Worm (Caenorhabditis elegans) whole organism, late embryonic: ENCODE measurements around the gene srab-10.

ENCODE experiments used
- C08G9.2 ChIP-seq: sonication (generic microtip); optimal IDR thresholded peaks from 2 replicates; lab custom pipeline; 2016; ENCODE audit warnings: mild to moderate bottlenecking, missing genetic modification characterization, moderate library complexity, missing compliant biosample characterization
- ama-1 ChIP-seq: fragments of 150-350 bp; optimal IDR thresholded peaks from 2 replicates; lab custom pipeline; 2014
- ets-4 ChIP-seq: sonication (generic microtip); optimal IDR thresholded peaks from 2 replicates; lab custom pipeline; 2016; ENCODE audit warnings: missing genetic modification characterization, missing compliant biosample characterization
- fkh-10 ChIP-seq: fragments of 150-350 bp; optimal IDR thresholded peaks from 2 replicates; lab custom pipeline; 2014; ENCODE audit warnings: missing biosample characterization, missing genetic modification reagents, missing genetic modification characterization
- hlh-30 ChIP-seq: sonication (generic microtip); optimal IDR thresholded peaks from 2 replicates; lab custom pipeline; 2017; ENCODE audit warnings: antibody characterized with exemption, missing genetic modification characterization, missing compliant biosample characterization; ENCODE audit not compliant: insufficient read depth
- hlh-6 ChIP-seq: sonication (generic microtip); optimal IDR thresholded peaks from 2 replicates; lab custom pipeline; 2016; ENCODE audit warnings: missing genotype, missing genetic modification characterization, missing compliant biosample characterization
- lin-11 ChIP-seq: fragments of 200-800 bp; sonication (Bioruptor generic); optimal IDR thresholded peaks from 2 replicates; lab custom pipeline; 2018; ENCODE audit warnings: mild to moderate bottlenecking, missing genetic modification characterization, missing compliant biosample characterization
- madf-2 ChIP-seq: sonication (generic microtip); optimal IDR thresholded peaks from 2 replicates; lab custom pipeline; 2017; ENCODE audit warnings: missing genetic modification characterization, missing compliant biosample characterization
- pag-3 ChIP-seq: sonication (generic microtip); optimal IDR thresholded peaks from 2 replicates; lab custom pipeline; 2016; ENCODE audit warnings: missing compliant biosample characterization, missing genetic modification characterization, borderline replicate concordance
- pha-4 ChIP-seq: fragments of 150-350 bp; optimal IDR thresholded peaks from 2 replicates; lab custom pipeline; 2018; ENCODE audit warnings: missing biosample characterization, missing genetic modification reagents, missing genetic modification characterization
- pqm-1 ChIP-seq: sonication (generic microtip); optimal IDR thresholded peaks from 2 replicates; lab custom pipeline; 2016; ENCODE audit warnings: missing genetic modification characterization, missing compliant biosample characterization
- pros-1 ChIP-seq: fragments of 150-350 bp; optimal IDR thresholded peaks from 2 replicates; lab custom pipeline; 2014; ENCODE audit warnings: missing biosample characterization, missing genetic modification reagents, missing genetic modification characterization

- TF ChIP-seq ama-1, result no peak
- TF ChIP-seq hlh-6 (tag; lab: Kevin White, UChicago), result no peak
- no peak for TF ChIP-seq madf-2 (tag; lab: Kevin White, UChicago)
- TF ChIP-seq ets-4 (tag; lab: Kevin White, UChicago), result no peak
- TF ChIP-seq fkh-10 (GFP tag; lab: Kevin White, UChicago), result no peak
- TF ChIP-seq C08G9.2 (tag; lab: Kevin White, UChicago), result no peak
- no peak for TF ChIP-seq pros-1
- no peak for TF ChIP-seq hlh-30 (tag; lab: Kevin White, UChicago)
- no peak for TF ChIP-seq pqm-1
- TF ChIP-seq lin-11 (tag; lab: Kevin White, UChicago), result no peak
- TF ChIP-seq pha-4 (tag; lab: Kevin White, UChicago), result no peak
- no peak for TF ChIP-seq pag-3
Observed at ce11 chrV:3188043-3188442, 43.6 kb upstream of the srab-10 start, which contains the start of gene lag-2.
